Fruit fly (Drosophila melanogaster): ENCODE measurements around the gene CG17764.

DNA sequence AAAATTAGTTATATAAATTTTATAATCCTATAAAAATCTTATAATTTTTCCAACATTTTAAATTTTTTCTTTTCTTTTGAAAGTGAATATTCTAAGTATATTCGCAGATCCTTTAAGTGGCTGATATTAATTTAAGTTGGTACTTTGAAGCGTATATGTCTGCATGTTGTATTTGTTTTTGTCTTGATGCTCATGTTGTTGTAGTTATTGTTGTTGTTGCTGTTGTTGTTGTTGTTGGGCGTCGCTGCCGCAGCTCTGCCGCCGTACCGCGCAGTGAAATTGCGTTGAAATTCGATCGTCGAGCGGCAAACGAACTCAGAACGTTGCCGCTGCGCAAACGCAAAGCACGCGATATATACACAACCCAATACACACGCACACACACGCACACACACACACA lies 11.5 kb downstream of the CG17764 start, which contains the start of gene CG42749:
- TF ChIP-seq esn (GFP tag; optimal IDR thresholded peaks at IDR 0.05) (no peak), CG11902 (GFP tag; optimal IDR thresholded peaks at IDR 0.05) (no peak), CG6808 (GFP tag; optimal IDR thresholded peaks at IDR 0.05) (no peak), CG10631 (GFP tag; optimal IDR thresholded peaks at IDR 0.05) (no peak), spab (GFP tag; optimal IDR thresholded peaks at IDR 0.05) (no peak), CG6854 (GFP tag; optimal IDR thresholded peaks at IDR 0.05) (no peak), svp (GFP tag) (no peak), Lpt (GFP tag; optimal IDR thresholded peaks at IDR 0.05) (no peak), Sox102F (GFP tag; optimal IDR thresholded peaks at IDR 0.05) (no peak), CG8119 (GFP tag; IDR thresholded peaks at IDR 0.05) (no peak), CG8319 (GFP tag; optimal IDR thresholded peaks at IDR 0.05) (no peak), fd59A (GFP tag; optimal IDR thresholded peaks at IDR 0.05) (no peak), CG31627 (GFP tag; optimal IDR thresholded peaks at IDR 0.05) (no peak)

All from whole organism, prepupa.